Fruit fly (Drosophila melanogaster) whole organism, embryonic: ENCODE measurements around the gene CG11726.

Experiments used
- ATbp ChIP-seq: fragments of 200-800 bp; sonication (Bioruptor generic); optimal IDR thresholded peaks from 2 replicates; lab custom pipeline; 2017; ENCODE audit warnings: missing biosample characterization, mild to moderate bottlenecking, missing genetic modification characterization, missing genetic modification reagents
- CG10274 ChIP-seq: fragments of 200-800 bp; sonication (Bioruptor generic); optimal IDR thresholded peaks from 3 replicates; lab custom pipeline; 2017; ENCODE audit warnings: missing biosample characterization, mild to moderate bottlenecking, missing genetic modification characterization
- CG13123 ChIP-seq: fragments of 200-800 bp; sonication (Bioruptor generic); optimal IDR thresholded peaks from 2 replicates; lab custom pipeline; 2016; ENCODE audit warnings: missing biosample characterization, missing genetic modification characterization
- CG13775 ChIP-seq: fragments of 200-800 bp; sonication (Bioruptor generic); optimal IDR thresholded peaks from 3 replicates; lab custom pipeline; 2017; ENCODE audit warnings: missing biosample characterization, mild to moderate bottlenecking, missing genetic modification characterization
- CG15601 ChIP-seq: fragments of 200-800 bp; sonication (Bioruptor generic); optimal IDR thresholded peaks from 3 replicates; lab custom pipeline; 2019; ENCODE audit warnings: missing biosample characterization, mild to moderate bottlenecking, missing genetic modification characterization, moderate library complexity
- CG18011 ChIP-seq: fragments of 200-800 bp; sonication (Bioruptor generic); optimal IDR thresholded peaks from 2 replicates; lab custom pipeline; 2017; ENCODE audit warnings: missing biosample characterization, missing genetic modification characterization, mild to moderate bottlenecking, moderate library complexity, missing genotype
- CG18262 ChIP-seq: fragments of 200-800 bp; optimal IDR thresholded peaks from 3 replicates; lab custom pipeline; 2019; ENCODE audit warnings: missing biosample characterization, mild to moderate bottlenecking, missing genetic modification characterization, moderate library complexity
- CG31388 ChIP-seq: fragments of 200-800 bp; sonication (Bioruptor generic); optimal IDR thresholded peaks from 2 replicates; lab custom pipeline; 2016; ENCODE audit warnings: missing biosample characterization, missing genetic modification characterization
- CG33557 ChIP-seq: fragments of 200-800 bp; sonication (Bioruptor generic); optimal IDR thresholded peaks from 2 replicates; lab custom pipeline; 2019; ENCODE audit warnings: missing biosample characterization, mild to moderate bottlenecking, missing genetic modification characterization, moderate library complexity
- CG34422 ChIP-seq: fragments of 200-800 bp; sonication (Bioruptor generic); IDR thresholded peaks from 3 replicates; pipeline ENCODE4 v1.3.6; 2022; ENCODE audit warnings: missing biosample characterization, missing genetic modification characterization
- CG43689 ChIP-seq: fragments of 200-800 bp; sonication (Bioruptor generic); IDR thresholded peaks from 2 replicates; pipeline ENCODE4 v1.3.6; 2022; ENCODE audit warnings: missing biosample characterization, missing genetic modification characterization
- CG4404 ChIP-seq: fragments of 200-800 bp; sonication (Bioruptor generic); IDR thresholded peaks from 2 replicates; pipeline ENCODE4 v1.3.6; 2022; ENCODE audit warnings: missing biosample characterization, missing genetic modification characterization
- CG6175 ChIP-seq: fragments of 200-800 bp; sonication (Bioruptor generic); IDR thresholded peaks from 3 replicates; pipeline ENCODE4 v1.3.6; 2022; ENCODE audit warnings: missing biosample characterization, missing genetic modification characterization
- CG6854 ChIP-seq: fragments of 200-800 bp; sonication (Bioruptor generic); optimal IDR thresholded peaks from 3 replicates; lab custom pipeline; 2017; ENCODE audit warnings: missing biosample characterization, mild to moderate bottlenecking, missing genetic modification characterization
- CG9797 ChIP-seq: fragments of 200-800 bp; sonication (Bioruptor generic); optimal IDR thresholded peaks from 3 replicates; lab custom pipeline; 2018; ENCODE audit warnings: missing biosample characterization, mild to moderate bottlenecking, missing genetic modification characterization
- Chrac-16 ChIP-seq: fragments of 200-800 bp; sonication (Bioruptor generic); optimal IDR thresholded peaks from 3 replicates; lab custom pipeline; 2016; ENCODE audit warnings: missing biosample characterization, missing genetic modification characterization
- CkIIα-i1 ChIP-seq: fragments of 200-800 bp; sonication (Bioruptor generic); IDR thresholded peaks from 2 replicates; pipeline ENCODE4 v1.3.6; 2022; ENCODE audit warnings: missing biosample characterization, missing genetic modification characterization
- D19A ChIP-seq: fragments of 200-800 bp; optimal IDR thresholded peaks from 3 replicates; lab custom pipeline; 2019; ENCODE audit warnings: missing biosample characterization, mild to moderate bottlenecking, missing genetic modification characterization, moderate library complexity
- Dll ChIP-seq: fragments of 200-800 bp; sonication (Bioruptor generic); IDR thresholded peaks from 4 replicates; pipeline ENCODE4 v1.3.6; 2022; ENCODE audit warnings: missing biosample characterization, missing genetic modification characterization; ENCODE audit not compliant: partially characterized antibody
- ERR ChIP-seq: fragments of 200-800 bp; sonication (Bioruptor generic); optimal IDR thresholded peaks from 2 replicates; lab custom pipeline; 2016; ENCODE audit warnings: missing biosample characterization, missing genetic modification characterization
- Hmr ChIP-seq: fragments of 200-800 bp; sonication (Bioruptor generic); optimal IDR thresholded peaks from 3 replicates; lab custom pipeline; 2017; ENCODE audit warnings: mild to moderate bottlenecking, missing biosample characterization, missing genetic modification reagents, missing genetic modification characterization
- Jarid2 ChIP-seq: fragments of 200-800 bp; sonication (Bioruptor generic); optimal IDR thresholded peaks from 3 replicates; lab custom pipeline; 2017; ENCODE audit warnings: mild to moderate bottlenecking, missing biosample characterization, missing genetic modification reagents, missing genetic modification characterization
- Mad ChIP-seq: fragments of 200-800 bp; sonication (Bioruptor generic); optimal IDR thresholded peaks from 2 replicates; lab custom pipeline; 2016; ENCODE audit warnings: missing biosample characterization, missing genetic modification characterization
- Optix ChIP-seq: fragments of 200-800 bp; sonication (Bioruptor generic); IDR thresholded peaks from 3 replicates; pipeline ENCODE4 v1.3.6; 2022; ENCODE audit warnings: missing biosample characterization, missing genetic modification characterization
- Spps ChIP-seq: fragments of 200-800 bp; sonication (Bioruptor generic); optimal IDR thresholded peaks from 2 replicates; lab custom pipeline; 2018; ENCODE audit warnings: missing biosample characterization, mild to moderate bottlenecking, missing genetic modification characterization
- Trl ChIP-seq, 3 experiments: fragments of >200 bp in 2 of 3; fragments of 200-800 bp in 1 of 3; sonication (Bioruptor generic) in 1 of 3; optimal IDR thresholded peaks; 2 replicates in 1 of 3; 3 replicates in 2 of 3; lab custom pipeline; 2016 to 2017; ENCODE audit warnings: missing biosample characterization in 1 of 3, missing genetic modification characterization in 1 of 3
- Vsx1 ChIP-seq: fragments of 200-800 bp; sonication (Bioruptor generic); optimal IDR thresholded peaks from 2 replicates; lab custom pipeline; 2017; ENCODE audit warnings: missing biosample characterization, mild to moderate bottlenecking, missing genetic modification characterization, missing genetic modification reagents
- ac ChIP-seq: fragments of 200-800 bp; sonication (Bioruptor generic); optimal IDR thresholded peaks from 3 replicates; lab custom pipeline; 2017; ENCODE audit warnings: missing biosample characterization, mild to moderate bottlenecking, missing genetic modification characterization
- aop ChIP-seq: fragments of 200-800 bp; sonication (Bioruptor generic); IDR thresholded peaks from 2 replicates; pipeline ENCODE4 v1.3.6; 2022; ENCODE audit warnings: missing biosample characterization, missing genetic modification characterization
- ap ChIP-seq: fragments of 200-800 bp; sonication (Bioruptor generic); IDR thresholded peaks from 2 replicates; pipeline ENCODE4 v1.3.6; 2022; ENCODE audit warnings: missing biosample characterization, missing genetic modification characterization
- btn ChIP-seq: fragments of 200-800 bp; sonication (Bioruptor generic); optimal IDR thresholded peaks from 2 replicates; lab custom pipeline; 2016; ENCODE audit warnings: missing biosample characterization, missing genetic modification characterization
- chif ChIP-seq, 2 experiments: fragments of 200-800 bp; sonication (Bioruptor generic); optimal IDR thresholded peaks; 3 replicates each; lab custom pipeline; 2016; ENCODE audit warnings: missing biosample characterization in 2 of 2, missing genetic modification characterization in 2 of 2
- exex ChIP-seq: fragments of 200-800 bp; sonication (Bioruptor generic); optimal IDR thresholded peaks from 4 replicates; lab custom pipeline; 2018; ENCODE audit warnings: missing biosample characterization, mild to moderate bottlenecking, missing genetic modification characterization, moderate library complexity
- fd3F ChIP-seq: fragments of 200-800 bp; sonication (Bioruptor generic); optimal IDR thresholded peaks from 2 replicates; lab custom pipeline; 2018; ENCODE audit warnings: missing biosample characterization, mild to moderate bottlenecking, missing genetic modification characterization, moderate library complexity
- fu2 ChIP-seq: fragments of 200-800 bp; sonication (Bioruptor generic); optimal IDR thresholded peaks from 2 replicates; lab custom pipeline; 2016; ENCODE audit warnings: missing biosample characterization, missing genetic modification characterization
- grn ChIP-seq: fragments of 200-800 bp; sonication (Bioruptor generic); optimal IDR thresholded peaks from 3 replicates; lab custom pipeline; 2017; ENCODE audit warnings: missing biosample characterization, missing genetic modification characterization
- insv ChIP-seq, 2 experiments: fragments of 200-800 bp; sonication (Bioruptor generic); optimal IDR thresholded peaks; 3 replicates each; lab custom pipeline; 2016 to 2018; ENCODE audit warnings: missing biosample characterization in 2 of 2, missing genetic modification characterization in 2 of 2
- jigr1 ChIP-seq: fragments of 200-800 bp; sonication (Bioruptor generic); IDR thresholded peaks from 3 replicates; pipeline ENCODE4 v1.3.6; 2022; ENCODE audit warnings: missing biosample characterization, missing genetic modification characterization
- klu ChIP-seq: fragments of 200-800 bp; sonication (Bioruptor generic); IDR thresholded peaks from 2 replicates; pipeline ENCODE4 v1.3.6; 2022; ENCODE audit warnings: missing biosample characterization, missing genetic modification characterization
- nerfin-1 ChIP-seq: fragments of 200-800 bp; sonication (Bioruptor generic); optimal IDR thresholded peaks from 3 replicates; lab custom pipeline; 2019; ENCODE audit warnings: missing biosample characterization, mild to moderate bottlenecking, missing genetic modification characterization, moderate library complexity
- nmo ChIP-seq: fragments of 200-800 bp; sonication (Bioruptor generic); optimal IDR thresholded peaks from 2 replicates; lab custom pipeline; 2018; ENCODE audit warnings: missing biosample characterization, mild to moderate bottlenecking, missing genetic modification characterization, moderate library complexity
- pb ChIP-seq: fragments of 200-800 bp; sonication (Bioruptor generic); optimal IDR thresholded peaks from 3 replicates; lab custom pipeline; 2016; ENCODE audit warnings: missing biosample characterization, missing genetic modification characterization
- prd ChIP-seq, 3 experiments: fragments of >200 bp in 2 of 3; fragments of 200-800 bp in 1 of 3; sonication (Bioruptor generic) in 1 of 3; optimal IDR thresholded peaks in 2 of 3; IDR thresholded peaks in 1 of 3; 2 replicates in 2 of 3; 3 replicates in 1 of 3; pipeline versions ENCODE4 v1.3.6 to Lab custom; 2017 to 2022; ENCODE audit warnings: missing biosample characterization in 1 of 3, missing genetic modification characterization in 1 of 3
- scrt ChIP-seq: fragments of 200-800 bp; sonication (Bioruptor generic); optimal IDR thresholded peaks from 2 replicates; lab custom pipeline; 2018; ENCODE audit warnings: missing biosample characterization, mild to moderate bottlenecking, missing genetic modification characterization, moderate library complexity
- sens-2 ChIP-seq: fragments of 200-800 bp; sonication (Bioruptor generic); IDR thresholded peaks from 2 replicates; pipeline ENCODE4 v1.3.6; 2022; ENCODE audit warnings: missing biosample characterization, missing genetic modification characterization
- slou ChIP-seq: fragments of 200-800 bp; sonication (Bioruptor generic); optimal IDR thresholded peaks from 3 replicates; lab custom pipeline; 2016; ENCODE audit warnings: missing biosample characterization, missing genetic modification characterization
- tin ChIP-seq: fragments of 200-800 bp; sonication (Bioruptor generic); optimal IDR thresholded peaks from 3 replicates; lab custom pipeline; 2016; ENCODE audit warnings: missing biosample characterization, missing genetic modification characterization
- twi ChIP-seq: fragments of 200-800 bp; optimal IDR thresholded peaks from 2 replicates; lab custom pipeline; 2019; ENCODE audit warnings: missing biosample characterization, mild to moderate bottlenecking, missing genetic modification characterization, moderate library complexity
- wdn ChIP-seq: fragments of 200-800 bp; sonication (Bioruptor generic); IDR thresholded peaks from 2 replicates; pipeline ENCODE4 v1.3.6; 2022; ENCODE audit warnings: missing biosample characterization, missing genetic modification characterization

Gene CG11726

dm6 chr3L:11398484-11399088, 4.1 kb downstream of the CG11726 start (continued):
- TF ChIP-seq CG33557 (GFP tag; lab: Kevin White, UChicago) = no peak
- no peak for TF ChIP-seq ap (GFP tag; lab: Robert Waterston, UW)
- TF ChIP-seq wdn (GFP tag; lab: Robert Waterston, UW) = no peak
- TF ChIP-seq klu (GFP tag; lab: Robert Waterston, UW) = peak; percentile 14; the same call in 1 of the 2 replicates
- TF ChIP-seq Spps (tag; lab: Kevin White, UChicago) = peak; percentile 36
- no peak for TF ChIP-seq Mad
- TF ChIP-seq CG4404 (GFP tag; lab: Robert Waterston, UW) = 0 out of 2 replicates have a peak, but pooled peaks have one; percentile 20
- TF ChIP-seq insv (GFP tag; optimal IDR thresholded peaks at IDR 0.05; lab: Kevin White, UChicago) = no peak
- TF ChIP-seq ERR (GFP tag; lab: Kevin White, UChicago) = no peak
- TF ChIP-seq sens-2 = no peak
- no peak for TF ChIP-seq twi (tag; lab: Kevin White, UChicago)
- peak; percentile 29 for TF ChIP-seq tin (GFP tag; lab: Kevin White, UChicago)
- TF ChIP-seq CG18011 (GFP tag; lab: Kevin White, UChicago) = no peak
- no peak for TF ChIP-seq CG6175 (GFP tag; lab: Robert Waterston, UW)
- no peak for TF ChIP-seq Optix (GFP tag; lab: Robert Waterston, UW)
- no peak for TF ChIP-seq grn
- TF ChIP-seq prd (optimal IDR thresholded peaks at IDR 0.05; lab: Kevin White, UChicago) = no peak
- TF ChIP-seq prd (GFP tag; IDR thresholded peaks at IDR 0.05; lab: Robert Waterston, UW) = peak; percentile 58; the same call in 2 of the 3 replicates
- TF ChIP-seq Vsx1 (GFP tag; lab: Kevin White, UChicago) = no peak
- peak; percentile 67 for TF ChIP-seq nmo (GFP tag; lab: Kevin White, UChicago)
- TF ChIP-seq CG18262 = peak; percentile 86
- peak; percentile 47 for TF ChIP-seq scrt
- TF ChIP-seq aop = no peak
- TF ChIP-seq btn = no peak
- TF ChIP-seq CG31388 (GFP tag; lab: Kevin White, UChicago) = no peak
- TF ChIP-seq CG15601 (tag; lab: Kevin White, UChicago) = peak; percentile 55
- TF ChIP-seq CkIIα-i1 (GFP tag; lab: Robert Waterston, UW) = no peak
- no peak for TF ChIP-seq chif (GFP tag; optimal IDR thresholded peaks at IDR 0.05; lab: Kevin White, UChicago)
- TF ChIP-seq CG43689 (GFP tag; lab: Robert Waterston, UW) = no peak
- TF ChIP-seq CG6854 = peak; percentile 1
- TF ChIP-seq CG10274 (GFP tag; lab: Kevin White, UChicago) = no peak
- peak; percentile 11 for TF ChIP-seq ATbp (GFP tag; lab: Kevin White, UChicago)
- TF ChIP-seq fu2 (GFP tag; lab: Kevin White, UChicago) = no peak
- no peak for TF ChIP-seq Chrac-16 (GFP tag; lab: Kevin White, UChicago)
- no peak for TF ChIP-seq slou
- TF ChIP-seq fd3F (GFP tag; lab: Kevin White, UChicago) = peak; percentile 33
- TF ChIP-seq D19A (tag; lab: Kevin White, UChicago) = peak; percentile 59
- TF ChIP-seq pb (GFP tag; lab: Kevin White, UChicago) = no peak
- TF ChIP-seq Jarid2 (GFP tag; lab: Kevin White, UChicago) = no peak
- TF ChIP-seq CG34422 (GFP tag; lab: Robert Waterston, UW) = 0 out of 3 replicates have a peak, but pooled peaks have one; percentile 31
- TF ChIP-seq CG13123 = no peak
- TF ChIP-seq CG13775 (GFP tag; lab: Kevin White, UChicago) = peak; percentile 34
- TF ChIP-seq jigr1 (GFP tag; lab: Robert Waterston, UW) = no peak
- TF ChIP-seq exex = no peak
- peak; percentile 44 for TF ChIP-seq nerfin-1
- TF ChIP-seq Trl (optimal IDR thresholded peaks at IDR 0.05; lab: Kevin White, UChicago) = no peak
- TF ChIP-seq Trl (GFP tag; optimal IDR thresholded peaks at IDR 0.05; lab: Kevin White, UChicago) = no peak
- no peak for TF ChIP-seq ac (GFP tag; lab: Kevin White, UChicago)
- peak; percentile 70 for TF ChIP-seq Hmr (GFP tag; lab: Kevin White, UChicago)
- no peak for TF ChIP-seq Dll (GFP tag; lab: Robert Waterston, UW)
- no peak for TF ChIP-seq CG9797 (GFP tag; lab: Kevin White, UChicago)
